Worm (Caenorhabditis elegans): ENCODE data around the gene chtb-2.

DNA sequence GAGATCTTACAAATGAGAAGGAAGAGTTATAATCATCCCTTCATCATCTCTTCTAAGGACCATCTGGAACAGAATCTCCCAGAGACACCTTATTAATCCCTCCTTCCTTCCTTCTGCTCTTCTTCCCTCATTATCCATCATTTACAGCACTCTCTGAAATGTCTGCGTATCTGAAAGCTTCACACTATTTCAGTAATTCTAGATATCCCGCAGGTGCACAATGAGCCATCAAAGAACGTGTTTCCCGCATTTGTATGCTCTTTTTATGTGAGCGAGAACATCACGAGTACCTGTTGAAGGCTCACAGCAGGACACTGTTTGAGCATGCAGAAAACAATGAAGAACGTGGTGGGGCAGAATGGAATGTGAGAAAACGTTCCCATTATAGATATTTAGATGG lies 6.6 kb upstream of the chtb-2 start:
- no peak for TF ChIP-seq B0310.2 (tag; optimal IDR thresholded peaks at IDR 0.05)
- TF ChIP-seq ama-1 (optimal IDR thresholded peaks at IDR 0.05): no peak
- TF ChIP-seq ceh-36 (tag; optimal IDR thresholded peaks at IDR 0.05): peak; percentile 46
- no peak for TF ChIP-seq ets-7 (tag; optimal IDR thresholded peaks at IDR 0.05)
- TF ChIP-seq ceh-13 (GFP tag; optimal IDR thresholded peaks at IDR 0.05): no peak
- no peak for TF ChIP-seq scrt-1 (GFP tag; IDR thresholded peaks at IDR 0.05)
- no peak for TF ChIP-seq tra-4 (tag; optimal IDR thresholded peaks at IDR 0.05)
- TF ChIP-seq flt-1 (GFP tag; IDR thresholded peaks at IDR 0.05): no peak
- no peak for TF ChIP-seq hmg-4 (GFP tag; optimal IDR thresholded peaks at IDR 0.05)
- no peak for TF ChIP-seq aly-1 (tag; optimal IDR thresholded peaks at IDR 0.05)
- no peak for TF ChIP-seq pes-1 (GFP tag; IDR thresholded peaks at IDR 0.05)
- TF ChIP-seq tbx-37 (GFP tag; conservative IDR thresholded peaks at IDR 0.05): no peak
